Worm (Caenorhabditis elegans): ENCODE data around the gene attf-4.

DNA sequence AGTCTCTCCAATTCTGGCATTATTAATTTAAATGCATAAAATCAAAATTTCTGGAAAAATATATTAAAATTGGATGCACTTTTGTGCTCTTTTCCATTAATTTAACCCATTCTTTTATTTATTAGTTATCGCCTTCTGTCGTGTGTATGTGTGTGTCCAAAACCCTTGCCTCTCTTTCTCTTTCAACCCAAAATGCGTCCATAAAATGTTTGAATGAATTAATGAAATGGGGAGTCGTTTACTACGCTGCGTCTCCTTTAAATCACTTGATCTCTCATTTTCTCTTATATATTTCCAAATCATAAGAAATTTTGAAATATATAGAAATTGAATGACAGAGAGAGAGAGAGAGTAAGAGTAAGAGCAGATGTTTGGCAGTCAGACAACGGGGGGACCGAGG, 2.4 kb upstream of the attf-4 start:
- TF ChIP-seq mep-1 (tag; optimal IDR thresholded peaks at IDR 0.05): peak; percentile 44
- TF ChIP-seq nhr-11 (tag; optimal IDR thresholded peaks at IDR 0.05): no peak
- TF ChIP-seq egl-27 (tag; optimal IDR thresholded peaks at IDR 0.05): no peak
- no peak for TF ChIP-seq aly-2 (tag; optimal IDR thresholded peaks at IDR 0.05)
- peak in 1 of 2 experiments; percentile 14 for TF ChIP-seq lsy-2 (tag; optimal IDR thresholded peaks at IDR 0.05)
- TF ChIP-seq sox-4 (tag; optimal IDR thresholded peaks at IDR 0.05): no peak
- no peak for TF ChIP-seq lin-15B (tag; optimal IDR thresholded peaks at IDR 0.05)
- peak; percentile 50 for TF ChIP-seq lin-14 (GFP tag; optimal IDR thresholded peaks at IDR 0.05)
- no peak for TF ChIP-seq fkh-10 (GFP tag; optimal IDR thresholded peaks at IDR 0.05)
- no peak for TF ChIP-seq tbx-2 (tag; optimal IDR thresholded peaks at IDR 0.05)
- TF ChIP-seq unc-62 (GFP tag; optimal IDR thresholded peaks at IDR 0.05): no peak
- no peak for TF ChIP-seq ztf-11 (tag; optimal IDR thresholded peaks at IDR 0.05)
- no peak for TF ChIP-seq jun-1 (tag; optimal IDR thresholded peaks at IDR 0.05)
- no peak for TF ChIP-seq pqm-1 (tag; optimal IDR thresholded peaks at IDR 0.05)
